Worm (Caenorhabditis elegans) whole organism, midembryonic: ENCODE data around the gene trf-1.

Source experiments
- T22C8.4 ChIP-seq: fragments of 200-800 bp; sonication (Bioruptor generic); IDR thresholded peaks from 2 replicates; pipeline ENCODE4 v1.3.6; 2022; ENCODE audit warnings: missing genetic modification characterization, missing compliant biosample characterization
- cog-1 ChIP-seq: sonication (generic microtip); optimal IDR thresholded peaks from 2 replicates; lab custom pipeline; 2016; ENCODE audit warnings: missing genetic modification characterization, missing compliant biosample characterization
- flt-1 ChIP-seq: fragments of 200-800 bp; sonication (Bioruptor generic); IDR thresholded peaks from 2 replicates; pipeline ENCODE4 v1.3.6; 2022; ENCODE audit warnings: missing genetic modification characterization, missing compliant biosample characterization
- klf-2 ChIP-seq: fragments of 200-800 bp; sonication (Bioruptor generic); conservative IDR thresholded peaks from 2 replicates; pipeline ENCODE4 v1.3.6; 2022; ENCODE audit warnings: missing genetic modification reagents, missing genetic modification characterization, missing compliant biosample characterization
- med-1 ChIP-seq: sonication (generic microtip); optimal IDR thresholded peaks from 2 replicates; lab custom pipeline; 2017; ENCODE audit warnings: missing genetic modification characterization, mild to moderate bottlenecking, missing compliant biosample characterization, antibody characterized with exemption, missing genetic modification reagents; ENCODE audit not compliant: insufficient read depth
- ref-1 ChIP-seq: fragments of 200-800 bp; sonication (Bioruptor generic); conservative IDR thresholded peaks from 2 replicates; pipeline ENCODE4 v1.3.6; 2022; ENCODE audit warnings: missing genetic modification reagents, missing genetic modification characterization, missing compliant biosample characterization
- tab-1 ChIP-seq: fragments of 200-800 bp; sonication (Bioruptor generic); IDR thresholded peaks from 2 replicates; pipeline ENCODE4 v1.3.6; 2022; ENCODE audit warnings: missing genetic modification characterization, missing compliant biosample characterization
- ztf-23 ChIP-seq: fragments of 200-800 bp; sonication (Bioruptor generic); IDR thresholded peaks from 2 replicates; pipeline ENCODE4 v1.3.6; 2022; ENCODE audit warnings: missing genetic modification reagents, missing genetic modification characterization, missing compliant biosample characterization
- ztf-29 ChIP-seq: fragments of 200-800 bp; sonication (Bioruptor generic); IDR thresholded peaks from 2 replicates; pipeline ENCODE4 v1.3.6; 2022; ENCODE audit warnings: missing genetic modification reagents, missing genetic modification characterization, missing compliant biosample characterization

Gene trf-1

ce11 chrIII:13430162-13430561 is at the start of gene trf-1:
trf-1 (plus strand) TSS chrIII:13430462.
- TF ChIP-seq ref-1: no peak
- TF ChIP-seq med-1 (GFP tag; lab: Kevin White, UChicago): no peak
- TF ChIP-seq flt-1 (GFP tag; lab: Robert Waterston, UW): no peak
- TF ChIP-seq ztf-23 (GFP tag; lab: Robert Waterston, UW): no peak
- no peak for TF ChIP-seq T22C8.4 (GFP tag; lab: Robert Waterston, UW)
- TF ChIP-seq cog-1: no peak

- TF ChIP-seq med-1 (GFP tag; lab: Kevin White, UChicago) (no peak), klf-2 (GFP tag; lab: Robert Waterston, UW) (no peak), ref-1 (no peak), flt-1 (GFP tag; lab: Robert Waterston, UW) (no peak), ztf-29 (GFP tag; lab: Robert Waterston, UW) (no peak), ztf-23 (GFP tag; lab: Robert Waterston, UW) (no peak), T22C8.4 (GFP tag; lab: Robert Waterston, UW) (no peak), cog-1 (no peak), tab-1 (no peak)
These were observed 49.4 kb upstream of the trf-1 start for ce11 chrIII:13380881-13381280.

ce11 chrIII:13381684-13382083 is 48.6 kb upstream of the trf-1 start:
- TF ChIP-seq tab-1 (no peak), ref-1 (no peak), cog-1 (no peak), ztf-23 (GFP tag; lab: Robert Waterston, UW) (no peak), flt-1 (GFP tag; lab: Robert Waterston, UW) (no peak), klf-2 (GFP tag; lab: Robert Waterston, UW) (no peak)

ce11 chrIII:13383159-13383558 is 47.1 kb upstream of the trf-1 start:
- no peak for TF ChIP-seq flt-1 (GFP tag; lab: Robert Waterston, UW)

- TF ChIP-seq cog-1 (no peak), ref-1 (no peak), ztf-29 (GFP tag; lab: Robert Waterston, UW) (no peak), ztf-23 (GFP tag; lab: Robert Waterston, UW) (no peak), klf-2 (GFP tag; lab: Robert Waterston, UW) (no peak)
These were observed 44.4 kb upstream of the trf-1 start, which contains the start of gene T03F6.4 for ce11 chrIII:13385850-13386249. T03F6.4 (plus strand) TSS chrIII:13386150.

- TF ChIP-seq klf-2 (GFP tag; lab: Robert Waterston, UW) (no peak), ref-1 (no peak), T22C8.4 (GFP tag; lab: Robert Waterston, UW) (no peak), ztf-23 (GFP tag; lab: Robert Waterston, UW) (no peak), tab-1 (no peak), flt-1 (GFP tag; lab: Robert Waterston, UW) (no peak), ztf-29 (GFP tag; lab: Robert Waterston, UW) (no peak), med-1 (GFP tag; lab: Kevin White, UChicago) (no peak), cog-1 (no peak)
These were observed 41.6 kb upstream of the trf-1 start for ce11 chrIII:13388621-13389020.

- no peak for TF ChIP-seq med-1 (GFP tag; lab: Kevin White, UChicago)
- TF ChIP-seq tab-1: no peak
These were observed 41.2 kb upstream of the trf-1 start, which contains the start of gene T03F6.3 for ce11 chrIII:13389078-13389477. T03F6.3 (plus strand) TSS chrIII:13389395.

ce11 chrIII:13390789-13391188 is 39.5 kb upstream of the trf-1 start:
- TF ChIP-seq tab-1 (no peak), ref-1 (no peak), T22C8.4 (GFP tag; lab: Robert Waterston, UW) (no peak), ztf-23 (GFP tag; lab: Robert Waterston, UW) (no peak), med-1 (GFP tag; lab: Kevin White, UChicago) (no peak), flt-1 (GFP tag; lab: Robert Waterston, UW) (no peak), cog-1 (no peak), klf-2 (GFP tag; lab: Robert Waterston, UW) (no peak), ztf-29 (GFP tag; lab: Robert Waterston, UW) (no peak)

ce11 chrIII:13393239-13393638 is 37.0 kb upstream of the trf-1 start, which contains the start of gene dnj-17:
dnj-17 (minus strand) TSS chrIII:13393339.
- TF ChIP-seq flt-1 (GFP tag; lab: Robert Waterston, UW): no peak
- TF ChIP-seq tab-1: no peak
- TF ChIP-seq med-1 (GFP tag; lab: Kevin White, UChicago): no peak
- TF ChIP-seq T22C8.4 (GFP tag; lab: Robert Waterston, UW): no peak

- TF ChIP-seq tab-1: no peak
- TF ChIP-seq klf-2 (GFP tag; lab: Robert Waterston, UW): no peak
- TF ChIP-seq ref-1: no peak
- TF ChIP-seq T22C8.4 (GFP tag; lab: Robert Waterston, UW): no peak
- no peak for TF ChIP-seq ztf-29 (GFP tag; lab: Robert Waterston, UW)
- no peak for TF ChIP-seq flt-1 (GFP tag; lab: Robert Waterston, UW)
- no peak for TF ChIP-seq med-1 (GFP tag; lab: Kevin White, UChicago)
- no peak for TF ChIP-seq cog-1
- TF ChIP-seq ztf-23 (GFP tag; lab: Robert Waterston, UW): no peak
These were observed 36.6 kb upstream of the trf-1 start, which contains the start of gene qdpr-1 for ce11 chrIII:13393647-13394046. qdpr-1 (plus strand) TSS chrIII:13393910.

- no peak for TF ChIP-seq klf-2 (GFP tag; lab: Robert Waterston, UW)
These were observed 35.0 kb upstream of the trf-1 start, which contains the start of gene F11F1.1 for ce11 chrIII:13395262-13395661. F11F1.1 (plus strand) TSS chrIII:13395562.
